Worm (Caenorhabditis elegans) whole organism, late embryonic: ENCODE measurements around the gene F21D5.4.

Source experiments
- C38D4.7 ChIP-seq: fragments of 200-800 bp; sonication (Bioruptor generic); optimal IDR thresholded peaks from 2 replicates; lab custom pipeline; 2018; ENCODE audit warnings: mild to moderate bottlenecking, missing genetic modification characterization, moderate library complexity, missing compliant biosample characterization
- Y22D7AL.16 ChIP-seq: sonication (generic microtip); optimal IDR thresholded peaks from 2 replicates; lab custom pipeline; 2016; ENCODE audit warnings: missing genetic modification characterization, missing compliant biosample characterization
- ama-1 ChIP-seq: fragments of 150-350 bp; optimal IDR thresholded peaks from 2 replicates; lab custom pipeline; 2014
- ceh-30 ChIP-seq: fragments of 150-350 bp; optimal IDR thresholded peaks from 2 replicates; lab custom pipeline; 2014; ENCODE audit warnings: missing biosample characterization, missing genetic modification characterization
- ceh-6 ChIP-seq: fragments of 200-800 bp; sonication (Bioruptor generic); optimal IDR thresholded peaks from 2 replicates; lab custom pipeline; 2018; ENCODE audit warnings: mild to moderate bottlenecking, missing genetic modification characterization, missing compliant biosample characterization
- dmd-4 ChIP-seq: sonication (generic microtip); optimal IDR thresholded peaks from 2 replicates; lab custom pipeline; 2016; ENCODE audit warnings: borderline replicate concordance, missing genetic modification characterization, missing compliant biosample characterization
- fkh-10 ChIP-seq: fragments of 150-350 bp; optimal IDR thresholded peaks from 2 replicates; lab custom pipeline; 2014; ENCODE audit warnings: missing biosample characterization, missing genetic modification reagents, missing genetic modification characterization
- hlh-30 ChIP-seq: sonication (generic microtip); optimal IDR thresholded peaks from 2 replicates; lab custom pipeline; 2017; ENCODE audit warnings: antibody characterized with exemption, missing genetic modification characterization, missing compliant biosample characterization; ENCODE audit not compliant: insufficient read depth
- nhr-11 ChIP-seq: fragments of 150-350 bp; optimal IDR thresholded peaks from 2 replicates; lab custom pipeline; 2014; ENCODE audit warnings: missing biosample characterization, missing genetic modification characterization
- npax-4 ChIP-seq: sonication (generic microtip); optimal IDR thresholded peaks from 2 replicates; lab custom pipeline; 2016; ENCODE audit warnings: missing genetic modification characterization, missing compliant biosample characterization
- pax-1 ChIP-seq: fragments of 150-350 bp; optimal IDR thresholded peaks from 2 replicates; lab custom pipeline; 2014; ENCODE audit warnings: missing biosample characterization, missing genetic modification characterization
- sox-2 ChIP-seq: fragments of 200-800 bp; sonication (Bioruptor generic); IDR thresholded peaks from 2 replicates; pipeline ENCODE4 v1.3.6; 2022; ENCODE audit warnings: missing genetic modification reagents, missing genetic modification characterization, missing compliant biosample characterization

ce11 chrIV:8754146-8754545, 16.3 kb downstream of the F21D5.4 start:
- TF ChIP-seq hlh-30 (tag; lab: Kevin White, UChicago): no peak
- no peak for TF ChIP-seq ama-1
- TF ChIP-seq ceh-6: no peak
- no peak for TF ChIP-seq ceh-30 (tag; lab: Kevin White, UChicago)
- no peak for TF ChIP-seq npax-4
- no peak for TF ChIP-seq sox-2
- no peak for TF ChIP-seq C38D4.7 (GFP tag; lab: Kevin White, UChicago)
- no peak for TF ChIP-seq pax-1 (tag; lab: Kevin White, UChicago)
- TF ChIP-seq nhr-11: no peak
- TF ChIP-seq Y22D7AL.16 (tag; lab: Kevin White, UChicago): no peak
- no peak for TF ChIP-seq fkh-10 (GFP tag; lab: Kevin White, UChicago)
- TF ChIP-seq dmd-4 (tag; lab: Kevin White, UChicago): no peak
